Fruit fly (Drosophila melanogaster): ENCODE measurements around the gene Acbp2.

The Acbp2 gene

DNA sequence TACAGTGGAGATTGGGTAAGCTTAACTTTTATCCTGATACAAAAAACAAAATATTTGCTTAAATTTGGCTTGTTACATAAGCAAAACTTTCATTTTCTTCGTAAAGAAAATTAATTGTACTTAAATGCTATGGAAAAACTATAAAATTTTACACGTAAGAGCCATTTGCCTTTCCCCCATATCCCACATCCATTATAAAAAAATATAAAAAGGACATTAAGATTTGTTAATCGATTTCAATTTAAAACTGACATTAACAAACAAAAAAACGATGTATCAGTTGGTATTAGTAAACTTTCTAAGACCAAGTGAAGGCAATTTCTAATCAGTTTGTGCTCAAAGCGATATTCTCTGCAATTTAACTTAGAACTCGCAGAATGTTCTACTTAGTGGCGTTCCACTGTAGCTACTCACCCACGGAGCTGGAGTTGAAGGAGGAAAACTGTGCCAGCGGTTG lies 23.9 kb downstream of the Acbp2 start (continued):
- TF ChIP-seq NK7.1 (GFP tag; optimal IDR thresholded peaks at IDR 0.05) (no peak), CG10565 (GFP tag; optimal IDR thresholded peaks at IDR 0.05) (no peak), Sox100B (GFP tag; optimal IDR thresholded peaks at IDR 0.05) (peak; percentile 32), CG8290 (GFP tag; optimal IDR thresholded peaks at IDR 0.05) (peak; percentile 11), CG8290 (tag; optimal IDR thresholded peaks at IDR 0.05) (no peak), CG13894 (tag; optimal IDR thresholded peaks at IDR 0.05) (no peak), Nf-YC (tag; optimal IDR thresholded peaks at IDR 0.05) (peak; percentile 1), chif (GFP tag; optimal IDR thresholded peaks at IDR 0.05) (peak in 1 of 2 experiments; percentile 16), Hr39 (optimal IDR thresholded peaks at IDR 0.05) (no peak), cwo (GFP tag; optimal IDR thresholded peaks at IDR 0.05) (peak; percentile 12), fd96Cb (tag; optimal IDR thresholded peaks at IDR 0.05) (peak; percentile 12), Xrp1 (GFP tag; IDR thresholded peaks at IDR 0.05) (peak; percentile 20; the same call in 1 of the 2 replicates), CG30403 (GFP tag; optimal IDR thresholded peaks at IDR 0.05) (peak; percentile 57), Aef1 (GFP tag; IDR thresholded peaks at IDR 0.05) (no peak), grau (tag; optimal IDR thresholded peaks at IDR 0.05) (peak; percentile 90), CG7839 (tag; optimal IDR thresholded peaks at IDR 0.05) (peak; percentile 47), Blimp-1 (GFP tag; optimal IDR thresholded peaks at IDR 0.05) (no peak), CG33557 (GFP tag; optimal IDR thresholded peaks at IDR 0.05) (peak; percentile 25), CG16863 (GFP tag; optimal IDR thresholded peaks at IDR 0.05) (no peak), az2 (GFP tag; optimal IDR thresholded peaks at IDR 0.05) (peak; percentile 27), tio (GFP tag; optimal IDR thresholded peaks at IDR 0.05) (peak; percentile 29), CG8388 (GFP tag; optimal IDR thresholded peaks at IDR 0.05) (peak; percentile 7), zen (tag; optimal IDR thresholded peaks at IDR 0.05) (no peak), CG2678 (tag; optimal IDR thresholded peaks at IDR 0.05) (peak; percentile 49), CG31441 (GFP tag; IDR thresholded peaks at IDR 0.05) (peak; percentile 56; the same call in 1 of the 2 replicates), NC2α (GFP tag; optimal IDR thresholded peaks at IDR 0.05) (no peak), CG17361 (GFP tag; IDR thresholded peaks at IDR 0.05) (peak; percentile 84), eve (GFP tag; optimal IDR thresholded peaks at IDR 0.05) (peak in 1 of 2 experiments; percentile 59), CG12391 (tag; optimal IDR thresholded peaks at IDR 0.05) (peak; percentile 33), CG11504 (tag; optimal IDR thresholded peaks at IDR 0.05) (peak; percentile 56), bsh (GFP tag; optimal IDR thresholded peaks at IDR 0.05) (peak; percentile 11 to 37), phol (tag; optimal IDR thresholded peaks at IDR 0.05) (peak; percentile 43), mam (GFP tag; optimal IDR thresholded peaks at IDR 0.05) (peak; percentile 18), CG32532 (GFP tag; IDR thresholded peaks at IDR 0.05) (no peak), CG14710 (tag; optimal IDR thresholded peaks at IDR 0.05) (peak; percentile 29), dmrt99B (tag; optimal IDR thresholded peaks at IDR 0.05) (peak; percentile 44), ham (GFP tag; IDR thresholded peaks at IDR 0.05) (no peak), CG14965 (GFP tag; optimal IDR thresholded peaks at IDR 0.05; ENCODE audit: borderline replicate concordance) (no peak), row (GFP tag; IDR thresholded peaks at IDR 0.05) (peak; percentile 58), CG9727 (GFP tag; optimal IDR thresholded peaks at IDR 0.05) (peak; percentile 45), Dp (GFP tag; optimal IDR thresholded peaks at IDR 0.05) (no peak), CG10209 (GFP tag; optimal IDR thresholded peaks at IDR 0.05) (peak; percentile 11), CG9437 (GFP tag; optimal IDR thresholded peaks at IDR 0.05) (peak; percentile 22), Hr51 (GFP tag; optimal IDR thresholded peaks at IDR 0.05) (peak in 1 of 2 experiments; percentile 48), org-1 (GFP tag; optimal IDR thresholded peaks at IDR 0.05) (peak; percentile 26), CG1602 (GFP tag; optimal IDR thresholded peaks at IDR 0.05) (peak; percentile 14), CG18262 (tag; optimal IDR thresholded peaks at IDR 0.05) (peak; percentile 69), Pdp1 (GFP tag; optimal IDR thresholded peaks at IDR 0.05) (peak; percentile 10 to 64), CG3281 (GFP tag; optimal IDR thresholded peaks at IDR 0.05) (peak; percentile 25), unpg (GFP tag; optimal IDR thresholded peaks at IDR 0.05) (peak; percentile 2)
